Worm (Caenorhabditis elegans) whole organism, young adult: Measurements from ENCODE around the gene srh-79.

Experiments used
- B0019.2 ChIP-seq: fragments of 200-800 bp; sonication (Bioruptor generic); conservative IDR thresholded peaks from 2 replicates; pipeline ENCODE4 v1.3.6; 2022; ENCODE audit warnings: missing genetic modification reagents, missing genetic modification characterization, missing compliant biosample characterization
- F10E7.11 ChIP-seq: sonication (generic microtip); optimal IDR thresholded peaks from 2 replicates; lab custom pipeline; 2017; ENCODE audit warnings: mild to moderate bottlenecking, missing genetic modification characterization, moderate library complexity, missing compliant biosample characterization
- F57A8.1 ChIP-seq: fragments of 200-800 bp; sonication (Bioruptor generic); optimal IDR thresholded peaks from 2 replicates; lab custom pipeline; 2018; ENCODE audit warnings: mild to moderate bottlenecking, missing genetic modification characterization, moderate library complexity, missing compliant biosample characterization
- K11D2.4 ChIP-seq: fragments of 200-800 bp; sonication (Bioruptor generic); IDR thresholded peaks from 2 replicates; pipeline ENCODE4 v1.3.6; 2022; ENCODE audit warnings: missing genetic modification reagents, missing genetic modification characterization, missing compliant biosample characterization
- Y53G8AR.9 ChIP-seq: fragments of 200-800 bp; sonication (Bioruptor generic); conservative IDR thresholded peaks from 2 replicates; pipeline ENCODE4 v1.3.6; 2022; ENCODE audit warnings: missing genetic modification reagents, missing genetic modification characterization, missing compliant biosample characterization
- Y56A3A.18 ChIP-seq: fragments of 200-800 bp; sonication (Bioruptor generic); IDR thresholded peaks from 2 replicates; pipeline ENCODE4 v1.3.6; 2022; ENCODE audit warnings: missing genetic modification reagents, missing genetic modification characterization, missing compliant biosample characterization
- atf-7 ChIP-seq: sonication (generic microtip); optimal IDR thresholded peaks from 2 replicates; lab custom pipeline; 2017; ENCODE audit warnings: mild to moderate bottlenecking, missing genetic modification characterization, missing compliant biosample characterization
- attf-6 ChIP-seq: fragments of 200-800 bp; sonication (Bioruptor generic); IDR thresholded peaks from 2 replicates; pipeline ENCODE4 v1.3.6; 2022; ENCODE audit warnings: missing genetic modification reagents, missing genetic modification characterization, missing compliant biosample characterization
- bed-1 ChIP-seq: fragments of 200-800 bp; sonication (Bioruptor generic); IDR thresholded peaks from 2 replicates; pipeline ENCODE4 v1.3.6; 2022; ENCODE audit warnings: missing genetic modification reagents, missing genetic modification characterization, missing compliant biosample characterization
- ceh-100 ChIP-seq: fragments of 200-800 bp; sonication (Bioruptor generic); IDR thresholded peaks from 2 replicates; pipeline ENCODE4 v1.3.6; 2022; ENCODE audit warnings: missing genetic modification reagents, missing genetic modification characterization, missing compliant biosample characterization
- chd-7 ChIP-seq: sonication (generic microtip); optimal IDR thresholded peaks from 2 replicates; lab custom pipeline; 2016; ENCODE audit warnings: mild to moderate bottlenecking, missing genetic modification characterization, moderate library complexity, missing compliant biosample characterization
- dox-1 ChIP-seq: fragments of 200-800 bp; sonication (Bioruptor generic); IDR thresholded peaks from 2 replicates; pipeline ENCODE4 v1.3.6; 2022; ENCODE audit warnings: missing genetic modification reagents, missing genetic modification characterization, missing compliant biosample characterization
- efl-1 ChIP-seq: fragments of 150-350 bp; optimal IDR thresholded peaks from 2 replicates; lab custom pipeline; 2014; ENCODE audit warnings: missing biosample characterization, missing genetic modification reagents, missing genetic modification characterization
- egrh-3 ChIP-seq: fragments of 200-800 bp; sonication (Bioruptor generic); IDR thresholded peaks from 2 replicates; pipeline ENCODE4 v1.3.6; 2022; ENCODE audit warnings: missing genetic modification reagents, missing genetic modification characterization, missing compliant biosample characterization
- fkh-3 ChIP-seq: sonication (generic microtip); optimal IDR thresholded peaks from 2 replicates; lab custom pipeline; 2016; ENCODE audit warnings: mild to moderate bottlenecking, missing genetic modification characterization, missing compliant biosample characterization
- hlh-12 ChIP-seq: sonication (generic microtip); optimal IDR thresholded peaks from 2 replicates; lab custom pipeline; 2016; ENCODE audit warnings: missing genetic modification characterization, missing compliant biosample characterization
- hlh-26 ChIP-seq: fragments of 200-800 bp; sonication (Bioruptor generic); conservative IDR thresholded peaks from 2 replicates; pipeline ENCODE4 v1.3.6; 2022; ENCODE audit warnings: missing genetic modification reagents, missing genetic modification characterization, missing compliant biosample characterization
- hmg-20 ChIP-seq: fragments of 200-800 bp; sonication (Bioruptor generic); IDR thresholded peaks from 2 replicates; pipeline ENCODE4 v1.3.6; 2022; ENCODE audit warnings: missing genetic modification reagents, missing genetic modification characterization, missing compliant biosample characterization
- hrde-1 ChIP-seq: sonication (generic microtip); optimal IDR thresholded peaks from 2 replicates; lab custom pipeline; 2016; ENCODE audit warnings: missing genetic modification characterization, mild to moderate bottlenecking, missing compliant biosample characterization, moderate library complexity, missing genotype, missing genetic modification reagents, borderline replicate concordance
- lin-26 ChIP-seq: fragments of 200-800 bp; sonication (Bioruptor generic); IDR thresholded peaks from 2 replicates; pipeline ENCODE4 v1.3.6; 2022; ENCODE audit warnings: missing genetic modification reagents, missing genetic modification characterization, missing compliant biosample characterization
- lin-40 ChIP-seq: sonication (generic microtip); optimal IDR thresholded peaks from 2 replicates; lab custom pipeline; 2016; ENCODE audit warnings: missing genetic modification characterization, mild to moderate bottlenecking, missing compliant biosample characterization, missing genotype, missing genetic modification reagents
- lsy-27 ChIP-seq: sonication (generic microtip); optimal IDR thresholded peaks from 2 replicates; lab custom pipeline; 2017; ENCODE audit warnings: missing genetic modification characterization, mild to moderate bottlenecking, missing compliant biosample characterization, antibody characterized with exemption, missing genotype, borderline replicate concordance; ENCODE audit not compliant: insufficient read depth
- madf-3 ChIP-seq: fragments of 200-800 bp; sonication (Bioruptor generic); IDR thresholded peaks from 2 replicates; pipeline ENCODE4 v1.3.6; 2022; ENCODE audit warnings: missing genetic modification reagents, missing genetic modification characterization, missing compliant biosample characterization
- nfya-1 ChIP-seq: sonication (generic microtip); optimal IDR thresholded peaks from 2 replicates; lab custom pipeline; 2017; ENCODE audit warnings: antibody characterized with exemption, missing compliant biosample characterization, missing genetic modification characterization, borderline replicate concordance; ENCODE audit not compliant: insufficient read depth
- nhr-27 ChIP-seq: fragments of 200-800 bp; sonication (Bioruptor generic); optimal IDR thresholded peaks from 2 replicates; lab custom pipeline; 2018; ENCODE audit warnings: mild to moderate bottlenecking, missing genetic modification characterization, moderate library complexity, missing compliant biosample characterization
- nhr-90 ChIP-seq: sonication (generic microtip); optimal IDR thresholded peaks from 2 replicates; lab custom pipeline; 2016; ENCODE audit warnings: missing genotype, mild to moderate bottlenecking, missing genetic modification characterization, missing compliant biosample characterization
- pha-4 ChIP-seq: fragments of 150-350 bp; sonication (generic microtip); optimal IDR thresholded peaks from 2 replicates; lab custom pipeline; 2014; ENCODE audit warnings: missing biosample characterization, missing genetic modification reagents, missing genetic modification characterization
- repo-1 ChIP-seq: sonication (generic microtip); optimal IDR thresholded peaks from 2 replicates; lab custom pipeline; 2017; ENCODE audit warnings: mild to moderate bottlenecking, missing genetic modification characterization, missing compliant biosample characterization
- rpc-1 ChIP-seq, 2 experiments: fragments of 150-350 bp in 1 of 2; sonication (generic microtip) in 1 of 2; optimal IDR thresholded peaks; 2 replicates each; lab custom pipeline; 2014 to 2018; ENCODE audit warnings: missing biosample characterization in 1 of 2, missing genetic modification characterization in 1 of 2, missing genetic modification reagents in 1 of 2, missing genotype in 1 of 2
- sdz-38 ChIP-seq: sonication (generic microtip); optimal IDR thresholded peaks from 2 replicates; lab custom pipeline; 2016; ENCODE audit warnings: missing genotype, missing genetic modification characterization, missing compliant biosample characterization
- sea-2 ChIP-seq: fragments of 200-800 bp; sonication (Bioruptor generic); IDR thresholded peaks from 2 replicates; pipeline ENCODE4 v1.3.6; 2022; ENCODE audit warnings: missing genetic modification characterization, missing compliant biosample characterization
- somi-1 ChIP-seq: fragments of 200-800 bp; sonication (Bioruptor generic); optimal IDR thresholded peaks from 2 replicates; lab custom pipeline; 2018; ENCODE audit warnings: mild to moderate bottlenecking, missing genetic modification characterization, missing compliant biosample characterization
- unc-62 ChIP-seq: fragments of 150-350 bp; optimal IDR thresholded peaks from 2 replicates; lab custom pipeline; 2014; ENCODE audit warnings: missing biosample characterization, missing genetic modification reagents, missing genetic modification characterization
- ztf-25 ChIP-seq: fragments of 200-800 bp; sonication (Bioruptor generic); IDR thresholded peaks from 2 replicates; pipeline ENCODE4 v1.3.6; 2022; ENCODE audit warnings: missing genetic modification reagents, missing genetic modification characterization, missing compliant biosample characterization
- ztf-26 ChIP-seq: sonication (generic microtip); optimal IDR thresholded peaks from 2 replicates; lab custom pipeline; 2017; ENCODE audit warnings: missing genetic modification characterization, missing compliant biosample characterization

The srh-79 gene

DNA sequence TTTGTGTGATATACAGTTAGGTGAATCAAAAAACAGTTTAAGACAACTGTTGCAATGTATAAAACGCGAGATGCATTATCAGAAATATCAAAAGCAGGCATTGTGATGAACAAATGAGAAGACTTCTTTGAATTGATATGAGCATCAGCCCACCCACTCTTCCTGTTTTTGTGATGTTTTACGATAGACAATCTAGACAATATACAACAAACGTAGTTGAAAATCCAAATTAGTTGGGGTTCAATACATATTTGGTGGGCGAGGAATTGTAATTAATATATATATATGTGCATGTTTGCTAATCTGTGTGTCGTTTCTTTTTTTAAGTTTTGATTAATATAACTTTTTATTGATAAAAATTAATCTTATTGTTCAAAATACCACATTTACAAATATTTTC, 24.7 kb upstream of the srh-79 start, which contains the start of gene str-28:
Gene str-28 (minus strand): TSS at position 101 of the 400 bp plus-strand sequence.
- TF ChIP-seq rpc-1 (optimal IDR thresholded peaks at IDR 0.05; lab: Kevin White, UChicago), result no peak
- TF ChIP-seq rpc-1 (tag; optimal IDR thresholded peaks at IDR 0.05; lab: Kevin White, UChicago), result no peak
- no peak for TF ChIP-seq nhr-90 (tag; lab: Kevin White, UChicago)
- TF ChIP-seq F57A8.1 (GFP tag; lab: Kevin White, UChicago), result no peak
- TF ChIP-seq B0019.2 (GFP tag; lab: Robert Waterston, UW), result no peak
- no peak for TF ChIP-seq F10E7.11 (tag; lab: Kevin White, UChicago)
- no peak for TF ChIP-seq somi-1 (GFP tag; lab: Kevin White, UChicago)
- TF ChIP-seq unc-62 (GFP tag; lab: Kevin White, UChicago), result no peak
- TF ChIP-seq ztf-26 (tag; lab: Kevin White, UChicago), result no peak
- TF ChIP-seq lsy-27 (tag; lab: Kevin White, UChicago), result no peak
- TF ChIP-seq efl-1, result no peak
- no peak for TF ChIP-seq Y56A3A.18 (GFP tag; lab: Robert Waterston, UW)
- no peak for TF ChIP-seq sea-2 (GFP tag; lab: Robert Waterston, UW)
- no peak for TF ChIP-seq egrh-3
- TF ChIP-seq lin-26 (GFP tag; lab: Robert Waterston, UW), result no peak
- TF ChIP-seq dox-1 (GFP tag; lab: Robert Waterston, UW), result no peak

DNA sequence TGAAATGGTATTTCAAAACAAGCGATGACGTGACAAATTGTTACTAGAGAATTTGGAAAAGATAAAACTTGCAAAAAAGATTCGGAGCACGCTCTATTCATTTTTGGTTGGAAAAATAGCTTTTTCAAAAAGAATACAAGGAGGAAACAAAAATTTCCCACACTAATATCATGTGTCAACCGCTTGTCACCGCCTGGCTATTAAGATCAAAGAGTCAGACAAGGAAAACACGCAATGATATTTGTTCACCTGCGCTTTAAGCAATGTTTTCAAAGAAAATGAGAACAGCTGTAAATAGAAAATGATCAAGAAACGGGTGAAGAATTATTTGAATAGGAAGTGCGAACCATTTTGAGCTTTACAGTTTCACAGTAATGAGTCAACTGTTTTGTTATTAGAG, 20.8 kb upstream of the srh-79 start, which contains the start of gene srh-125:
Gene srh-125 (minus strand): TSS at position 101 of the 400 bp plus-strand sequence.
- no peak for TF ChIP-seq hlh-12 (tag; lab: Kevin White, UChicago)
- TF ChIP-seq, all 124 proteins: peak for 0

DNA sequence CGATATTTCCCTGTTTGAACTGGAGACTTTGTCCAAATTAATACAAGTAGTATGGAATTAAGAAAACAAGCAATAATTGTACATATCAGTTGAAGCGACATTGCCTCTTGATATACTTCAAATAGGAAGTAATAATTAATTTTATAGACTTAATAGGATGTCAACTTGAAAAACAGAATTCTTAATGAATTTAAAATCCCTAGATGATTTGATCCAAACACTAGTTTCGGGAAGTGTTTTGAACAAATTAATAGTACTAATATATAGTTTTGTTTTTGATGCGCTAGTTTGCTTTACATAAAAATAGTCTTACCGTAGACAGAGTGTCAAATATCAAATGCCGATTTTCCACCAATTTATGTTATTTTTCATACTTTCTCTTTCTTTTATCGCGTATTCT, 19.1 kb upstream of the srh-79 start, which contains the start of gene str-190:
Gene str-190 (minus strand): TSS at position 101 of the 400 bp plus-strand sequence.
- TF ChIP-seq ceh-100 (GFP tag; lab: Robert Waterston, UW) (no peak), lin-26 (GFP tag; lab: Robert Waterston, UW) (no peak), hlh-26 (GFP tag; lab: Robert Waterston, UW) (no peak), madf-3 (GFP tag; lab: Robert Waterston, UW) (no peak), fkh-3 (tag; lab: Kevin White, UChicago) (no peak), chd-7 (tag; lab: Kevin White, UChicago) (no peak), hrde-1 (tag; lab: Kevin White, UChicago) (no peak), K11D2.4 (no peak)

DNA sequence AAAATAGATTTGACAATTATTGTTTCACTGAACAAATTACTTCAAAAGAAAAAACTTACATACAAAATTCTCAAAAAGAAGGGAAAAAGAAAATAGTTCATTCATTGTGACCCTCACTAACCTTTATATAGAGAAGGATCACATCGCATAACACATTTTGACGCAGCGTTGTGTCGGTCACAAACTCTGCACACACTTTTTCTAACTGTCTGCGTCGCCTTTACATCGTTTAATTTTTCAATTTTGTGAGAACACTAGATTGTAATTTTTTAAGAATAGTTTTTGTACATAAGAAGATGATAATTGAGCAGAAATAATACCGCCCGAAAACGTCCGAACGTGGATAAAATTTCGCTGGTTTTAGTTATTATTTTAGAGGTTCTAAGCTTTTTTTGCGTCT, 16.6 kb upstream of the srh-79 start, which contains the start of gene C18B10.6:
Gene C18B10.6 (minus strand): TSS at position 101 of the 400 bp plus-strand sequence.
- no peak for TF ChIP-seq bed-1 (GFP tag; lab: Robert Waterston, UW)
- no peak for TF ChIP-seq fkh-3 (tag; lab: Kevin White, UChicago)
- TF ChIP-seq pha-4 (tag; lab: Kevin White, UChicago), result no peak
- no peak for TF ChIP-seq attf-6
- TF ChIP-seq repo-1, result no peak
- no peak for TF ChIP-seq nfya-1 (tag; lab: Kevin White, UChicago)
- TF ChIP-seq Y53G8AR.9 (GFP tag; lab: Robert Waterston, UW), result no peak
- TF ChIP-seq ztf-25 (GFP tag; lab: Robert Waterston, UW), result no peak
- no peak for TF ChIP-seq sdz-38
- TF ChIP-seq atf-7 (tag; lab: Kevin White, UChicago), result no peak
- TF ChIP-seq lin-40 (tag; lab: Kevin White, UChicago), result no peak
- no peak for TF ChIP-seq nhr-27 (tag; lab: Kevin White, UChicago)
- TF ChIP-seq hmg-20, result no peak
